Worm (Caenorhabditis elegans): ENCODE data around the gene imph-1.

DNA sequence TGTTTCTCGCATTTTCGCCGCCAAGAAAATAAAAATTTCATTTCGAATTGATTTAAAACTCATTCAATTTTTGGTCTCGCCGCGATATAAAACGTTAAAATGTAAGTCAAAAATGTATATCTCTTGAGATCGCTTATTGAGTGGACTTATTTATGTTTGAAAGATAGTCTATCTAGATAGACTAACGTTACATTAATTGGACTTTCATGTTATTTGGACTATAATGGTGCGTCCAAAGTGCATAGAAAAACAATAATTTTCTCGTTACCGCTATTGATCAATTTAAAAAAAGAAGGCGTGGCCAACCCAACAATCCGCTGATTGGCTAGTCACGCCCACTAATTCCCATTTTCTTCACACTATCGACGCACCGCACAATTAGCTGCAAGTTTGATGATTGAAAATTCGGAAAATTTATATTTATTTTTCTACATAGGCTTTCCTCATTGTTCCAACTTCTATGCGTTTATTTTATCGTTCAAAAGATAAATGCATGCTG lies 30.7 kb downstream of the imph-1 start, which contains the start of gene F35G12.5:
- TF ChIP-seq him-1 (tag; optimal IDR thresholded peaks at IDR 0.05) (no peak), dao-5 (tag; optimal IDR thresholded peaks at IDR 0.05) (no peak), W03F9.2 (tag; optimal IDR thresholded peaks at IDR 0.05) (no peak)

Data from whole organism, L4/young adult.